Worm (Caenorhabditis elegans) whole organism, L3 larva: ENCODE data around the gene gnrr-6.

Source experiments
- R02D3.7 ChIP-seq: fragments of 150-350 bp; optimal IDR thresholded peaks from 2 replicates; lab custom pipeline; 2014; ENCODE audit warnings: missing biosample characterization, missing genetic modification characterization
- ZK546.5 ChIP-seq: sonication (generic microtip); optimal IDR thresholded peaks from 2 replicates; lab custom pipeline; 2017; ENCODE audit warnings: missing biosample characterization, missing genetic modification characterization
- aly-2 ChIP-seq: fragments of 150-350 bp; optimal IDR thresholded peaks from 2 replicates; lab custom pipeline; 2014; ENCODE audit warnings: missing biosample characterization, missing genetic modification characterization
- ama-1 ChIP-seq: fragments of 150-350 bp; optimal IDR thresholded peaks from 2 replicates; lab custom pipeline; 2018
- ceh-28 ChIP-seq: fragments of 150-350 bp; optimal IDR thresholded peaks from 2 replicates; lab custom pipeline; 2014; ENCODE audit warnings: missing biosample characterization, missing genetic modification reagents, missing genetic modification characterization
- ceh-82 ChIP-seq: fragments of 150-350 bp; optimal IDR thresholded peaks from 2 replicates; lab custom pipeline; 2014; ENCODE audit warnings: missing biosample characterization, missing genetic modification characterization
- egl-27 ChIP-seq: sonication (generic microtip); optimal IDR thresholded peaks from 4 replicates; lab custom pipeline; 2017; ENCODE audit warnings: missing biosample characterization, missing genetic modification reagents, missing genetic modification characterization
- egl-5 ChIP-seq: fragments of 150-350 bp; optimal IDR thresholded peaks from 2 replicates; lab custom pipeline; 2017; ENCODE audit warnings: missing biosample characterization, missing genetic modification reagents, missing genetic modification characterization, inconsistent platforms
- elt-1 ChIP-seq: fragments of 150-350 bp; optimal IDR thresholded peaks from 2 replicates; lab custom pipeline; 2014; ENCODE audit warnings: missing biosample characterization, missing genetic modification characterization
- elt-3 ChIP-seq, 3 experiments: fragments of 150-350 bp in 1 of 3; sonication (generic microtip) in 2 of 3; optimal IDR thresholded peaks; 2 replicates in 2 of 3; 4 replicates in 1 of 3; lab custom pipeline; 2014 to 2017; ENCODE audit warnings: missing biosample characterization in 3 of 3, missing genetic modification characterization in 3 of 3
- eor-1 ChIP-seq, 2 experiments: fragments of 150-350 bp; optimal IDR thresholded peaks; 2 replicates each; lab custom pipeline; 2014 to 2018; ENCODE audit warnings: missing biosample characterization in 2 of 2, missing genetic modification characterization in 2 of 2
- fkh-10 ChIP-seq: sonication (generic microtip); optimal IDR thresholded peaks from 2 replicates; lab custom pipeline; 2017; ENCODE audit warnings: missing biosample characterization, missing genetic modification reagents, missing genetic modification characterization
- fkh-2 ChIP-seq: fragments of 150-350 bp; optimal IDR thresholded peaks from 2 replicates; lab custom pipeline; 2014; ENCODE audit warnings: missing biosample characterization, missing genetic modification reagents, missing genetic modification characterization
- hmg-11 ChIP-seq: sonication (generic microtip); optimal IDR thresholded peaks from 2 replicates; lab custom pipeline; 2016; ENCODE audit warnings: missing genetic modification characterization, missing compliant biosample characterization
- jun-1 ChIP-seq: fragments of 150-350 bp; optimal IDR thresholded peaks from 2 replicates; lab custom pipeline; 2014; ENCODE audit warnings: missing biosample characterization, missing genetic modification reagents, missing genetic modification characterization
- lin-15B ChIP-seq: fragments of 150-350 bp; optimal IDR thresholded peaks from 2 replicates; lab custom pipeline; 2014; ENCODE audit warnings: missing biosample characterization, missing genetic modification characterization
- lin-39 ChIP-seq: fragments of 150-350 bp; optimal IDR thresholded peaks from 2 replicates; lab custom pipeline; 2018; ENCODE audit warnings: missing biosample characterization, missing genetic modification reagents, missing genetic modification characterization
- lsy-12 ChIP-seq: sonication (generic microtip); optimal IDR thresholded peaks from 2 replicates; lab custom pipeline; 2016; ENCODE audit warnings: mild to moderate bottlenecking, missing genetic modification characterization, missing compliant biosample characterization
- mdl-1 ChIP-seq: fragments of 150-350 bp; optimal IDR thresholded peaks from 2 replicates; lab custom pipeline; 2014; ENCODE audit warnings: missing biosample characterization, missing genetic modification characterization
- mml-1 ChIP-seq: fragments of 150-350 bp; sonication (generic microtip); optimal IDR thresholded peaks from 3 replicates; lab custom pipeline; 2014; ENCODE audit warnings: missing biosample characterization, missing genetic modification characterization
- nfya-1 ChIP-seq: sonication (generic microtip); optimal IDR thresholded peaks from 2 replicates; lab custom pipeline; 2017; ENCODE audit warnings: missing genetic modification characterization, mild to moderate bottlenecking, missing compliant biosample characterization, antibody characterized with exemption, moderate library complexity; ENCODE audit not compliant: insufficient read depth
- nhr-11 ChIP-seq: fragments of 150-350 bp; optimal IDR thresholded peaks from 2 replicates; lab custom pipeline; 2014; ENCODE audit warnings: missing biosample characterization, missing genetic modification characterization
- nhr-12 ChIP-seq: fragments of 150-350 bp; optimal IDR thresholded peaks from 2 replicates; lab custom pipeline; 2014; ENCODE audit warnings: missing biosample characterization, missing genetic modification characterization
- nhr-23 ChIP-seq: fragments of 150-350 bp; optimal IDR thresholded peaks from 2 replicates; lab custom pipeline; 2014; ENCODE audit warnings: missing biosample characterization, missing genetic modification reagents, missing genetic modification characterization
- nhr-237 ChIP-seq: fragments of 150-350 bp; optimal IDR thresholded peaks from 2 replicates; lab custom pipeline; 2014; ENCODE audit warnings: missing biosample characterization, missing genetic modification characterization
- nhr-25 ChIP-seq: sonication (generic microtip); optimal IDR thresholded peaks from 2 replicates; lab custom pipeline; 2017; ENCODE audit warnings: missing biosample characterization, missing genetic modification characterization
- nhr-28 ChIP-seq: fragments of 150-350 bp; optimal IDR thresholded peaks from 2 replicates; lab custom pipeline; 2014; ENCODE audit warnings: missing biosample characterization, missing genetic modification characterization
- nhr-67 ChIP-seq: fragments of 150-350 bp; optimal IDR thresholded peaks from 2 replicates; lab custom pipeline; 2014; ENCODE audit warnings: missing biosample characterization, missing genetic modification characterization
- nhr-76 ChIP-seq: fragments of 150-350 bp; sonication (generic microtip); optimal IDR thresholded peaks from 5 replicates; lab custom pipeline; 2014; ENCODE audit warnings: missing biosample characterization, missing genetic modification characterization
- nhr-77 ChIP-seq: fragments of 150-350 bp; optimal IDR thresholded peaks from 2 replicates; lab custom pipeline; 2014; ENCODE audit warnings: missing biosample characterization, missing genetic modification characterization
- pqm-1 ChIP-seq: fragments of 150-350 bp; optimal IDR thresholded peaks from 2 replicates; lab custom pipeline; 2017; ENCODE audit warnings: missing biosample characterization, missing genetic modification characterization, inconsistent platforms
- sea-2 ChIP-seq: fragments of 150-350 bp; sonication (generic microtip); optimal IDR thresholded peaks from 4 replicates; lab custom pipeline; 2014; ENCODE audit warnings: missing biosample characterization, missing genetic modification reagents, missing genetic modification characterization
- skn-1 ChIP-seq: fragments of 150-350 bp; optimal IDR thresholded peaks from 2 replicates; lab custom pipeline; 2014; ENCODE audit warnings: missing biosample characterization, missing genetic modification characterization
- snpc-4 ChIP-seq: fragments of 150-350 bp; optimal IDR thresholded peaks from 2 replicates; lab custom pipeline; 2014; ENCODE audit warnings: missing biosample characterization, missing genetic modification characterization
- unc-39 ChIP-seq: sonication (generic microtip); optimal IDR thresholded peaks from 4 replicates; lab custom pipeline; 2017; ENCODE audit warnings: missing biosample characterization, missing genetic modification characterization
- unc-62 ChIP-seq: fragments of 150-350 bp; sonication (generic microtip); optimal IDR thresholded peaks from 4 replicates; lab custom pipeline; 2014; ENCODE audit warnings: missing biosample characterization, missing genetic modification reagents, missing genetic modification characterization
- zag-1 ChIP-seq: fragments of 150-350 bp; optimal IDR thresholded peaks from 2 replicates; lab custom pipeline; 2014; ENCODE audit warnings: missing biosample characterization, missing genetic modification characterization
- ztf-4 ChIP-seq: fragments of 150-350 bp; optimal IDR thresholded peaks from 2 replicates; lab custom pipeline; 2014; ENCODE audit warnings: missing biosample characterization, missing genetic modification characterization

gnrr-6 gene

DNA sequence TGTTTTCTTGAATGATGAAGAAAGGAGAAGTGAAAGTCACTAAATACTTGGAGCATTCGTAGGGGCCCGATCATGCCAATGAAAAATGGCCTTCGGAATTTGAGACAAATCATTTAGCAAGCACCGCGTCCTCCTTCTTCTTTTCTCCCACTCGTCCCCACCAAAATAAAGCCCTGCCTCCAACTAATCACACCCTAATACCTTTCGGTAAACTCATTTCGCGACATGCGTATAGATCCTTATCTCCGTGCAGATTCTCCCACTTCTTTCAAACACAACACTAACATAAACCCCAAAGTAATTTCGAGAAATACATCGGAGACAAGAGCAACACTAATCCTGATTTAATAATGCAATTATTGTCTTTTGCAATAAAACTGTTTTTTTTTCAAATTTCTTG, 41.1 kb upstream of the gnrr-6 start:
- TF ChIP-seq nhr-76 (tag; lab: Kevin White, UChicago) (no peak), elt-1 (tag; lab: Kevin White, UChicago) (peak; percentile 78), lin-39 (tag; lab: Kevin White, UChicago) (peak; percentile 60)

DNA sequence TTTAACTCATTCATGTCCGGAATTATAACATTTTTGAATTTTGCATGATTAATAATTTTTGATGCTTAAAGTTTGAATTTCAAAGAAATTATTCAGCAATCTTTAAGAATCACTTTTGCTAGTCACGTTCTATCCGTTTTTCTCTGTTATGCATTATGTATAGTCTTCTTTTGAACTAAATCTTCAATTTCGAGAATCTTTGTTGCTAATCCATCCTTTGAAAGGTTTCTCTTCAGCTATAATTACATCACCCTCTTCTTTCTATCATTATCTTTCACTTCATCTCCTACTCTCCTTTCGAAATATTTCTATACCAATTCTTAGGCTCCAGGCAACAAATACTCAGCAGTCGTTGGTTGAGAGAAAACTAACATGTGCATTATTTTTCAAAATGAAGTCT, 27.2 kb upstream of the gnrr-6 start:
- TF ChIP-seq nhr-67: no peak
- TF ChIP-seq nhr-25: no peak
- TF ChIP-seq lsy-12 (tag; lab: Kevin White, UChicago): no peak
- TF ChIP-seq zag-1 (tag; lab: Kevin White, UChicago): no peak
- TF ChIP-seq aly-2: no peak
- no peak for TF ChIP-seq fkh-10 (GFP tag; lab: Kevin White, UChicago)
- TF ChIP-seq nhr-11 (tag; lab: Kevin White, UChicago): no peak
- TF ChIP-seq mml-1 (tag; lab: Kevin White, UChicago): no peak
- no peak for TF ChIP-seq egl-5
- TF ChIP-seq mdl-1: no peak
- TF ChIP-seq fkh-2: no peak
- no peak for TF ChIP-seq ceh-82 (tag; lab: Kevin White, UChicago)

DNA sequence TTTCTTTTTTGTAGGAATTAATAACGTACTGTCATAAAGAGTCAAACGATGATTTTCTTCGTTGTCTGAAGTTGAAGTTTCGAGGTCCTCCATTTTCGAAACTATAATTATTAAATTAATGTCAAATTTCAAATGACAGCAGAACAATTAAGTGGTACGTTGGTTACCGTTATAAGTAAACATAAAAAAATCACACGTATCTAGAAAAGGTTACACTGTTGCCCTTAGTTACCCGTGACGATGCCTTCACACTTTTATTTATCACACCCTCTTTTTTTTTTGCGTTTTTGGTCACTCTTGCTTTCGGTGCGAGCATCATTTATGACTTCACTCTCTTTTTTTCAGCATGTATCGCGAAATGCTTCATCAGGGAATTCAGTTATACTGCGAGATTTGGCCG, 26.0 kb upstream of the gnrr-6 start, which contains the start of the genes C05C9.3 and C05C9.2:
Gene C05C9.3 (minus strand): TSS at position 101 of the 400 bp plus-strand sequence.
Gene C05C9.2 (plus strand): TSS at position 346 of the 400 bp plus-strand sequence.
- TF ChIP-seq nhr-23 (tag; lab: Kevin White, UChicago): no peak
- TF ChIP-seq nhr-237 (tag; lab: Kevin White, UChicago): no peak
- TF ChIP-seq ceh-28 (tag; lab: Kevin White, UChicago): no peak
- TF ChIP-seq mml-1 (tag; lab: Kevin White, UChicago): no peak
- no peak for TF ChIP-seq hmg-11 (tag; lab: Kevin White, UChicago)
- TF ChIP-seq snpc-4 (tag; lab: Kevin White, UChicago): no peak
- no peak for TF ChIP-seq eor-1 (tag; optimal IDR thresholded peaks at IDR 0.05; lab: Kevin White, UChicago)
- no peak for TF ChIP-seq ama-1 (lab: Kevin White, UChicago)
- no peak for TF ChIP-seq elt-3 (tag; optimal IDR thresholded peaks at IDR 0.05; lab: Kevin White, UChicago)
- no peak for TF ChIP-seq nfya-1 (tag; lab: Kevin White, UChicago)
- TF ChIP-seq nhr-12 (tag; lab: Kevin White, UChicago): no peak
- no peak for TF ChIP-seq R02D3.7
- TF ChIP-seq unc-62 (GFP tag; lab: Kevin White, UChicago): no peak
- TF ChIP-seq egl-27 (tag; lab: Kevin White, UChicago): no peak

DNA sequence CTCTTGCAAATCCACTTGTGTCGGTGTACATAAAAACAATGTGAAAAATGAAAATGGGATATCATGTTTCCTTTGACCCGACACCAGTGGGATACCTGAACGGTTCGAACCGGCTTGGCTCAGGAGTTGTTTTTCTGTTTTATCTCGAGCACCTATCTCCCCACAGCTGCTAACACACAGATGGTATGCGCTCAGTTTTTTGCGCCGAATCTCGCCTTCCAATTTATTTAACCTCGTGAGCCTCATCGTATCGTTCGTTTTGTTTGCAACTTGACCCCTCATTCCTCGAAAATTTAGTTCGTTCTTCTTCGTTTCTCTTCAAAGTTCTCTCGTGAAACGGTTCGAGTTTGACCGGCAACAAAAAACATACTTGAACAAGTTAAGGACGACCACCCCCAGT, 18.2 kb upstream of the gnrr-6 start, which contains the start of gene C05C9.1:
Gene C05C9.1 (plus strand): TSS at position 301 of the 400 bp plus-strand sequence.
- TF ChIP-seq mml-1 (tag; lab: Kevin White, UChicago) (no peak), hmg-11 (tag; lab: Kevin White, UChicago) (no peak), skn-1 (tag; lab: Kevin White, UChicago) (no peak), nhr-67 (no peak), ztf-4 (tag; lab: Kevin White, UChicago) (no peak), unc-39 (tag; lab: Kevin White, UChicago) (no peak), jun-1 (tag; lab: Kevin White, UChicago) (no peak), nhr-76 (tag; lab: Kevin White, UChicago) (no peak), fkh-10 (GFP tag; lab: Kevin White, UChicago) (no peak), nhr-77 (tag; lab: Kevin White, UChicago) (no peak), lin-15B (tag; lab: Kevin White, UChicago) (no peak), nhr-11 (tag; lab: Kevin White, UChicago) (no peak), ZK546.5 (tag; lab: Kevin White, UChicago) (no peak), elt-1 (tag; lab: Kevin White, UChicago) (no peak), ama-1 (lab: Kevin White, UChicago) (no peak), nhr-28 (tag; lab: Kevin White, UChicago) (no peak), sea-2 (GFP tag; lab: Kevin White, UChicago) (no peak), pqm-1 (tag; lab: Kevin White, UChicago) (no peak)
